Fruit fly (Drosophila melanogaster): ENCODE data around the gene CG15743.

The CG15743 gene

DNA sequence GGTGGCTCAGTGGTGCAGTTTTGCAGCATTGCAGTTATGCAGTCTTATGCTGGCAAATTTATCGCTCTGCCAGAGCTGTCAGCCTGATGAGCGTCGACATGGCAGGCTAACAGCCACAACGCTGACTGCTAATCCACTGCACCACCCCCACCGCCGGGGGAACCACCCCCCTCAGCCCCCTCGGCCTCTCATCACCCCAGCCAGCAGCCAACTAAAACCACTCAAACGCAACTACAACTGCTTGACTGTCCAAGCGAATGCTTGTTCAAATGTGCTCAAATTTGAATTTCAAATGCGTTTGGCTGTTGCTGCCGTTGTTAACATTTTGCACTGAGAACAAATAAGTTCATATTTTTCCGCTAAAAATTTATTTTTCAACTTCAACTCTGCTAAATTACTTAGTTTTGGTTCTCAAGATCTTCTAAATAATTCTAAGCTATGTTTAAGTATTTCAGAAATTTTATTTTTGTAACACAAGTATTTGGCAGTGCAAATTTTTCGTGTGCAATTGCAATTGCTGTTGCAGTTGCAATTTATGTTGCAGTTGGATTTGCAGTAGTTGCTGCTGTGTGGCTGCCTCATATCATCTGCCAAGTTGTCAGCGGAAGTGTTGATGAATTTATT is 47.1 kb upstream of the CG15743 start (continued):
- TF ChIP-seq CG34376 (GFP tag; optimal IDR thresholded peaks at IDR 0.05) (no peak), CG3995 (GFP tag; optimal IDR thresholded peaks at IDR 0.05) (no peak), H15 (GFP tag; IDR thresholded peaks at IDR 0.05) (no peak), CG32767 (GFP tag; IDR thresholded peaks at IDR 0.05) (no peak), jing (GFP tag; optimal IDR thresholded peaks at IDR 0.05) (no peak), CG4820 (GFP tag; optimal IDR thresholded peaks at IDR 0.05) (no peak)

DNA sequence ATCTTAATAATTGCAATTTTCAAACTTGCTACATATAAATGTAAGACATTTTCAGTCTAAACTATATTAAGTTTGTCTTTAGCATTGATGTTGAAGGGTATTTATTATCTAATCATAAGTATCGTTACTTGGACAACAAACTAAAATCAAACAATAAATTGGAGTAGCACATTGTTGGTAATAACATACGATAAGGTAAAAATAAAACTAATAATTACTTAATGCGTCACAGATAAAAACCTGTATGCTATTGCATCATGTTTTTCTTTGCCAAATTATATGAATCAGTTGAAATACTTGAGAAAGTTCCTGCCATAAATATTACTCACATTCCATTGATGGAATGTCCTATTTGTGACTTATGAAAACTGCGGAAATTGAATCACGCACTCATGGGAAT is 44.7 kb upstream of the CG15743 start:
- TF ChIP-seq exex (tag; optimal IDR thresholded peaks at IDR 0.05) (peak; percentile 56), gsb (GFP tag; IDR thresholded peaks at IDR 0.05) (no peak), Pdp1 (GFP tag; optimal IDR thresholded peaks at IDR 0.05) (peak in 1 of 2 experiments; percentile 16), ttk (GFP tag; IDR thresholded peaks at IDR 0.05) (no peak), CG15073 (GFP tag; optimal IDR thresholded peaks at IDR 0.05) (no peak)

DNA sequence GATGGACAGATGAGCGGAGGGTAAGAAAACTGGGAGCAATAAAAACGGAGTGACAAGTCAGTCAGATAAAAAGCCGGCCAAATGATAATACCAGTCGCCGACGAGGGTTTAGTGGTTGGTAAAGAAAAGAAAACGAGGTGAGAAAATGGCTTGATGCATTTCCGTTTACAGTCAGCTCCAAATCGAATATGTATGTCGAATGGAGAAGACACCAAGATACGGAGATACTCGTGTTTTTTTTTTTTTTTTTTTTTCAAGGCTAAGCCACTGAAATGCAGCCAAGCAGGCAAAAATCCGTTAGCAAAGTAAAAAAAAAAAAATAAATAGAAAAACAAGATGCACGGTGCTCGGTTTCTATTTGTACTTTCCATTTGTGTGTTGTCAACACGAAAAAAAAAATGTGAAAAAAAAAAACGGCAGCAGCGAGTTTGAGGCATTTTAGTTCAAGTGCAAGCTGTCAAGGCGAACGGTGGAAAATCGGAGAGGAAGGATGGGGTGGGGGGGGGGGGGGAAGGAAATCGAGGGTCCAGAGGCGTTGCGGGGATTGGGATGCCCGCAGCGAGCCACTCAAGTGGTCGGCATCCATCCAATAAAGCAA is 41.7 kb upstream of the CG15743 start:
- peak; percentile 1 for TF ChIP-seq pros (GFP tag; optimal IDR thresholded peaks at IDR 0.05)
- peak; percentile 4 for TF ChIP-seq Blimp-1 (GFP tag; optimal IDR thresholded peaks at IDR 0.05)
- TF ChIP-seq zen (tag; optimal IDR thresholded peaks at IDR 0.05): no peak
- no peak for TF ChIP-seq CG12155 (GFP tag; optimal IDR thresholded peaks at IDR 0.05)
- TF ChIP-seq CG15011 (GFP tag; optimal IDR thresholded peaks at IDR 0.05): no peak
- no peak for TF ChIP-seq nmo (GFP tag; optimal IDR thresholded peaks at IDR 0.05)
- peak; percentile 66 for TF ChIP-seq oc (tag; optimal IDR thresholded peaks at IDR 0.05)
- no peak for TF ChIP-seq ranshi (GFP tag; IDR thresholded peaks at IDR 0.05)
- no peak for TF ChIP-seq CG6175 (GFP tag; IDR thresholded peaks at IDR 0.05)
- no peak for TF ChIP-seq CG32532 (GFP tag; IDR thresholded peaks at IDR 0.05)
- no peak for TF ChIP-seq Sry-δ (GFP tag; optimal IDR thresholded peaks at IDR 0.05)
- no peak for TF ChIP-seq ttk (GFP tag; IDR thresholded peaks at IDR 0.05)
- no peak for TF ChIP-seq mam (GFP tag; optimal IDR thresholded peaks at IDR 0.05)
- peak; percentile 52 for TF ChIP-seq CG17359 (tag; optimal IDR thresholded peaks at IDR 0.05)
- TF ChIP-seq gcm (GFP tag; optimal IDR thresholded peaks at IDR 0.05): no peak
- TF ChIP-seq fd64A (GFP tag; optimal IDR thresholded peaks at IDR 0.05): no peak
- TF ChIP-seq ci (GFP tag; IDR thresholded peaks at IDR 0.05): 0 out of 3 replicates have a peak, but pooled peaks have one; percentile 6
- no peak for TF ChIP-seq gcm2 (GFP tag; optimal IDR thresholded peaks at IDR 0.05)
- TF ChIP-seq crol (GFP tag; IDR thresholded peaks at IDR 0.05): peak; percentile 67
- no peak for TF ChIP-seq CG17328 (GFP tag; IDR thresholded peaks at IDR 0.05)
- TF ChIP-seq sqz (GFP tag; optimal IDR thresholded peaks at IDR 0.05): peak; percentile 76

- TF ChIP-seq Hr51 (GFP tag; optimal IDR thresholded peaks at IDR 0.05) (peak in 1 of 2 experiments; percentile 56), Sox102F (GFP tag; optimal IDR thresholded peaks at IDR 0.05) (peak; percentile 62), prd (optimal IDR thresholded peaks at IDR 0.05) (no peak), prd (GFP tag; IDR thresholded peaks at IDR 0.05) (peak; percentile 8; the same call in 1 of the 3 replicates), Optix (GFP tag; IDR thresholded peaks at IDR 0.05) (no peak), CG9215 (GFP tag; IDR thresholded peaks at IDR 0.05) (no peak), shn (GFP tag; optimal IDR thresholded peaks at IDR 0.05) (no peak), CG42726 (GFP tag; IDR thresholded peaks at IDR 0.05; ENCODE audit: partially characterized antibody) (no peak), D (optimal IDR thresholded peaks at IDR 0.05) (no peak), D (GFP tag; optimal IDR thresholded peaks at IDR 0.05) (no peak), zfh1 (GFP tag; IDR thresholded peaks at IDR 0.05) (peak; percentile 41; the same call in 1 of the 3 replicates), bbx (GFP tag; IDR thresholded peaks at IDR 0.05; ENCODE audit: partially characterized antibody) (no peak), ken (GFP tag; IDR thresholded peaks at IDR 0.05) (no peak), CG33557 (GFP tag; optimal IDR thresholded peaks at IDR 0.05) (no peak), CG16863 (GFP tag; optimal IDR thresholded peaks at IDR 0.05) (no peak), CG1832 (GFP tag; optimal IDR thresholded peaks at IDR 0.05) (no peak), H15 (GFP tag; IDR thresholded peaks at IDR 0.05) (no peak)
Observed at dm6 chrX:13244462-13244861, 41.0 kb upstream of the CG15743 start.

Data from whole organism, embryonic.